Worm (Caenorhabditis elegans) whole organism, L2 larva: Measurements from ENCODE around the gene twk-4.

ENCODE experiments used
- C34F6.9 ChIP-seq: fragments of 150-350 bp; optimal IDR thresholded peaks from 2 replicates; lab custom pipeline; 2014; ENCODE audit warnings: missing biosample characterization, missing genetic modification characterization
- F13H6.1 ChIP-seq: sonication (generic microtip); optimal IDR thresholded peaks from 2 replicates; lab custom pipeline; 2016; ENCODE audit warnings: missing genetic modification characterization, missing compliant biosample characterization
- R02D3.7 ChIP-seq: fragments of 150-350 bp; optimal IDR thresholded peaks from 2 replicates; lab custom pipeline; 2014; ENCODE audit warnings: missing biosample characterization, missing genetic modification characterization
- Y55F3AM.14 ChIP-seq: fragments of 200-800 bp; sonication (Bioruptor generic); optimal IDR thresholded peaks from 2 replicates; lab custom pipeline; 2018; ENCODE audit warnings: mild to moderate bottlenecking, missing genetic modification characterization, missing compliant biosample characterization
- ZK546.5 ChIP-seq: sonication (generic microtip); optimal IDR thresholded peaks from 2 replicates; lab custom pipeline; 2017; ENCODE audit warnings: missing biosample characterization, missing genetic modification characterization
- alr-1 ChIP-seq: fragments of 150-350 bp; optimal IDR thresholded peaks from 2 replicates; lab custom pipeline; 2014; ENCODE audit warnings: missing biosample characterization, missing genetic modification characterization
- aly-2 ChIP-seq: fragments of 150-350 bp; optimal IDR thresholded peaks from 2 replicates; lab custom pipeline; 2014; ENCODE audit warnings: missing biosample characterization, missing genetic modification characterization
- ama-1 ChIP-seq: fragments of 150-350 bp; optimal IDR thresholded peaks from 2 replicates; lab custom pipeline; 2018; ENCODE audit warnings: inconsistent platforms
- blmp-1 ChIP-seq: sonication (generic microtip); optimal IDR thresholded peaks from 2 replicates; lab custom pipeline; 2017; ENCODE audit warnings: missing genetic modification characterization, mild to moderate bottlenecking, missing compliant biosample characterization, antibody characterized with exemption, moderate library complexity; ENCODE audit not compliant: insufficient read depth
- ceh-16 ChIP-seq: fragments of 150-350 bp; optimal IDR thresholded peaks from 2 replicates; lab custom pipeline; 2014; ENCODE audit warnings: missing biosample characterization, missing genetic modification characterization
- ceh-82 ChIP-seq: fragments of 150-350 bp; optimal IDR thresholded peaks from 2 replicates; lab custom pipeline; 2014; ENCODE audit warnings: missing biosample characterization, missing genetic modification characterization
- crh-2 ChIP-seq: sonication (generic microtip); optimal IDR thresholded peaks from 2 replicates; lab custom pipeline; 2017; ENCODE audit warnings: missing biosample characterization, missing genetic modification characterization
- dmd-4 ChIP-seq: sonication (generic microtip); optimal IDR thresholded peaks from 2 replicates; lab custom pipeline; 2017; ENCODE audit warnings: missing biosample characterization, missing genetic modification characterization
- egl-27 ChIP-seq: sonication (generic microtip); optimal IDR thresholded peaks from 3 replicates; lab custom pipeline; 2017; ENCODE audit warnings: missing biosample characterization, missing genetic modification reagents, missing genetic modification characterization
- elt-1 ChIP-seq: fragments of 150-350 bp; optimal IDR thresholded peaks from 2 replicates; lab custom pipeline; 2014; ENCODE audit warnings: missing biosample characterization, missing genetic modification characterization
- elt-3 ChIP-seq: sonication (generic microtip); optimal IDR thresholded peaks from 2 replicates; lab custom pipeline; 2017; ENCODE audit warnings: missing biosample characterization, missing genetic modification characterization
- fos-1 ChIP-seq: fragments of 150-350 bp; optimal IDR thresholded peaks from 2 replicates; lab custom pipeline; 2014; ENCODE audit warnings: missing biosample characterization, missing genetic modification characterization
- gmeb-1 ChIP-seq: fragments of 150-350 bp; optimal IDR thresholded peaks from 2 replicates; lab custom pipeline; 2014; ENCODE audit warnings: missing biosample characterization, missing genetic modification characterization
- lin-11 ChIP-seq: fragments of 150-350 bp; sonication (generic microtip); optimal IDR thresholded peaks from 2 replicates; lab custom pipeline; 2014; ENCODE audit warnings: missing biosample characterization, missing genetic modification characterization, inconsistent platforms, mixed read lengths
- lin-13 ChIP-seq: fragments of 150-350 bp; optimal IDR thresholded peaks from 2 replicates; lab custom pipeline; 2014; ENCODE audit warnings: missing biosample characterization, missing genetic modification reagents, missing genetic modification characterization
- lin-39 ChIP-seq: fragments of 150-350 bp; optimal IDR thresholded peaks from 2 replicates; lab custom pipeline; 2014; ENCODE audit warnings: missing biosample characterization, missing genetic modification reagents, missing genetic modification characterization
- lsy-2 ChIP-seq, 2 experiments: fragments of 150-350 bp in 1 of 2; sonication (generic microtip) in 1 of 2; optimal IDR thresholded peaks; 2 replicates each; lab custom pipeline; 2014 to 2017; ENCODE audit warnings: missing biosample characterization in 2 of 2, missing genetic modification characterization in 2 of 2
- mab-5 ChIP-seq: fragments of 150-350 bp; optimal IDR thresholded peaks from 2 replicates; lab custom pipeline; 2014; ENCODE audit warnings: missing biosample characterization, missing genetic modification characterization
- mbf-1 ChIP-seq: sonication (generic microtip); optimal IDR thresholded peaks from 2 replicates; lab custom pipeline; 2017; ENCODE audit warnings: missing biosample characterization, missing genetic modification characterization
- mdl-1 ChIP-seq, 2 experiments: fragments of 150-350 bp in 1 of 2; sonication (generic microtip) in 1 of 2; optimal IDR thresholded peaks; 2 replicates each; lab custom pipeline; 2017; ENCODE audit warnings: missing biosample characterization in 2 of 2, missing genetic modification characterization in 2 of 2
- nhr-10 ChIP-seq: sonication (generic microtip); optimal IDR thresholded peaks from 2 replicates; lab custom pipeline; 2017; ENCODE audit warnings: missing biosample characterization, missing genetic modification characterization
- nhr-11 ChIP-seq: fragments of 150-350 bp; optimal IDR thresholded peaks from 2 replicates; lab custom pipeline; 2014; ENCODE audit warnings: missing biosample characterization, missing genetic modification characterization
- nhr-12 ChIP-seq: fragments of 150-350 bp; optimal IDR thresholded peaks from 2 replicates; lab custom pipeline; 2014; ENCODE audit warnings: missing biosample characterization, missing genetic modification characterization
- nhr-129 ChIP-seq: fragments of 150-350 bp; optimal IDR thresholded peaks from 2 replicates; lab custom pipeline; 2014; ENCODE audit warnings: missing biosample characterization, missing genetic modification characterization
- nhr-21 ChIP-seq: fragments of 150-350 bp; optimal IDR thresholded peaks from 2 replicates; lab custom pipeline; 2014; ENCODE audit warnings: missing biosample characterization, missing genetic modification characterization
- nhr-23 ChIP-seq: fragments of 150-350 bp; optimal IDR thresholded peaks from 2 replicates; lab custom pipeline; 2014; ENCODE audit warnings: missing biosample characterization, missing genetic modification reagents, missing genetic modification characterization
- nhr-237 ChIP-seq: fragments of 150-350 bp; optimal IDR thresholded peaks from 2 replicates; lab custom pipeline; 2014; ENCODE audit warnings: missing biosample characterization, missing genetic modification characterization
- nhr-25 ChIP-seq: fragments of 150-350 bp; sonication (generic microtip); optimal IDR thresholded peaks from 3 replicates; lab custom pipeline; 2014; ENCODE audit warnings: missing biosample characterization, missing genetic modification characterization
- nhr-6 ChIP-seq: fragments of 150-350 bp; optimal IDR thresholded peaks from 2 replicates; lab custom pipeline; 2014; ENCODE audit warnings: missing biosample characterization, missing genetic modification characterization
- nhr-77 ChIP-seq: fragments of 150-350 bp; optimal IDR thresholded peaks from 2 replicates; lab custom pipeline; 2014; ENCODE audit warnings: missing biosample characterization, missing genetic modification characterization
- peb-1 ChIP-seq: fragments of 150-350 bp; optimal IDR thresholded peaks from 2 replicates; lab custom pipeline; 2014; ENCODE audit warnings: missing biosample characterization, missing genetic modification characterization
- sem-4 ChIP-seq: fragments of 150-350 bp; optimal IDR thresholded peaks from 2 replicates; lab custom pipeline; 2014; ENCODE audit warnings: missing biosample characterization, missing genetic modification reagents, missing genetic modification characterization
- skn-1 ChIP-seq: sonication (generic microtip); optimal IDR thresholded peaks from 2 replicates; lab custom pipeline; 2017; ENCODE audit warnings: missing biosample characterization, missing genetic modification characterization
- sma-3 ChIP-seq: sonication (generic microtip); optimal IDR thresholded peaks from 2 replicates; lab custom pipeline; 2016; ENCODE audit warnings: missing genetic modification reagents, missing genetic modification characterization, missing compliant biosample characterization
- sma-9 ChIP-seq, 2 experiments: fragments of 150-350 bp in 1 of 2; sonication (generic microtip) in 1 of 2; optimal IDR thresholded peaks; 2 replicates each; lab custom pipeline; 2014 to 2016; ENCODE audit warnings: missing genetic modification characterization in 2 of 2, mild to moderate bottlenecking in 1 of 2, missing biosample characterization in 1 of 2, missing compliant biosample characterization in 1 of 2, missing genetic modification reagents in 1 of 2, moderate library complexity in 1 of 2
- snpc-4 ChIP-seq: fragments of 150-350 bp; optimal IDR thresholded peaks from 2 replicates; lab custom pipeline; 2014; ENCODE audit warnings: missing biosample characterization, missing genetic modification characterization
- unc-39 ChIP-seq: fragments of 150-350 bp; optimal IDR thresholded peaks from 2 replicates; lab custom pipeline; 2014; ENCODE audit warnings: missing biosample characterization, missing genetic modification characterization
- unc-55 ChIP-seq: fragments of 150-350 bp; sonication (generic microtip); optimal IDR thresholded peaks from 3 replicates; lab custom pipeline; 2014; ENCODE audit warnings: missing biosample characterization, missing genetic modification reagents, missing genetic modification characterization
- unc-62 ChIP-seq: fragments of 150-350 bp; optimal IDR thresholded peaks from 2 replicates; lab custom pipeline; 2014; ENCODE audit warnings: missing biosample characterization, missing genetic modification reagents, missing genetic modification characterization
- zag-1 ChIP-seq: fragments of 150-350 bp; optimal IDR thresholded peaks from 2 replicates; lab custom pipeline; 2014; ENCODE audit warnings: missing biosample characterization, missing genetic modification characterization
- ztf-1 ChIP-seq: fragments of 200-800 bp; sonication (Bioruptor generic); conservative IDR thresholded peaks from 2 replicates; pipeline ENCODE4 v1.3.6; 2022; ENCODE audit warnings: missing genetic modification characterization, missing compliant biosample characterization
- ztf-11 ChIP-seq: sonication (generic microtip); optimal IDR thresholded peaks from 2 replicates; lab custom pipeline; 2017; ENCODE audit warnings: missing biosample characterization, missing genetic modification characterization
- ztf-4 ChIP-seq: fragments of 150-350 bp; optimal IDR thresholded peaks from 2 replicates; lab custom pipeline; 2014; ENCODE audit warnings: missing biosample characterization, missing genetic modification characterization

twk-4 gene

ce11 chrII:9194195-9194594 lies at the start of gene twk-4:
Gene twk-4 (minus strand): TSS chrII:9194295.
- TF ChIP-seq ceh-82 (tag; lab: Kevin White, UChicago): no peak
- TF ChIP-seq nhr-25 (tag; lab: Kevin White, UChicago): no peak
- no peak for TF ChIP-seq crh-2 (tag; lab: Kevin White, UChicago)
- no peak for TF ChIP-seq elt-1
- TF ChIP-seq ama-1 (lab: Kevin White, UChicago): no peak
- TF ChIP-seq dmd-4 (tag; lab: Kevin White, UChicago): no peak
- no peak for TF ChIP-seq egl-27 (tag; lab: Kevin White, UChicago)
- no peak for TF ChIP-seq sma-9 (GFP tag; optimal IDR thresholded peaks at IDR 0.05; lab: Kevin White, UChicago)
- TF ChIP-seq sma-9 (tag; optimal IDR thresholded peaks at IDR 0.05; lab: Kevin White, UChicago): no peak
- TF ChIP-seq ZK546.5 (tag; lab: Kevin White, UChicago): no peak
- no peak for TF ChIP-seq nhr-10 (tag; lab: Kevin White, UChicago)
- TF ChIP-seq mbf-1 (tag; lab: Kevin White, UChicago): no peak
- TF ChIP-seq, all 48 proteins: peak for 0

ce11 chrII:9242804-9243203 lies 48.7 kb upstream of the twk-4 start:
- no peak for TF ChIP-seq elt-3 (tag; lab: Kevin White, UChicago)
- peak; percentile 65 for TF ChIP-seq crh-2 (tag; lab: Kevin White, UChicago)
- TF ChIP-seq ceh-82 (tag; lab: Kevin White, UChicago): no peak
- TF ChIP-seq peb-1 (tag; lab: Kevin White, UChicago): no peak
- TF ChIP-seq dmd-4 (tag; lab: Kevin White, UChicago): no peak
- no peak for TF ChIP-seq F13H6.1
- TF ChIP-seq aly-2 (tag; lab: Kevin White, UChicago): no peak
- TF ChIP-seq snpc-4 (tag; lab: Kevin White, UChicago): peak; percentile 5
- TF ChIP-seq sem-4 (tag; lab: Kevin White, UChicago): peak; percentile 30
- no peak for TF ChIP-seq ztf-4 (tag; lab: Kevin White, UChicago)
- TF ChIP-seq ztf-1 (GFP tag; lab: Robert Waterston, UW): no peak
- TF ChIP-seq ZK546.5 (tag; lab: Kevin White, UChicago): no peak
- TF ChIP-seq elt-1: no peak
- TF ChIP-seq nhr-10 (tag; lab: Kevin White, UChicago): no peak
- no peak for TF ChIP-seq nhr-77 (tag; lab: Kevin White, UChicago)
- TF ChIP-seq fos-1: peak; percentile 5
- no peak for TF ChIP-seq ceh-16
- TF ChIP-seq nhr-12: no peak
- no peak for TF ChIP-seq zag-1
- TF ChIP-seq blmp-1 (tag; lab: Kevin White, UChicago): no peak
- TF ChIP-seq unc-62: no peak
- no peak for TF ChIP-seq mdl-1 (tag; optimal IDR thresholded peaks at IDR 0.05; lab: Kevin White, UChicago)
- no peak for TF ChIP-seq nhr-6
- TF ChIP-seq nhr-129: peak; percentile 59
- peak; percentile 46 for TF ChIP-seq nhr-25 (tag; lab: Kevin White, UChicago)
- TF ChIP-seq gmeb-1 (tag; lab: Kevin White, UChicago): peak; percentile 84
- TF ChIP-seq nhr-21 (tag; lab: Kevin White, UChicago): peak; percentile 31
- TF ChIP-seq Y55F3AM.14 (GFP tag; lab: Kevin White, UChicago): no peak
- TF ChIP-seq egl-27 (tag; lab: Kevin White, UChicago): no peak
- no peak for TF ChIP-seq alr-1 (tag; lab: Kevin White, UChicago)
- no peak for TF ChIP-seq lin-11 (tag; lab: Kevin White, UChicago)
- TF ChIP-seq lin-39 (tag; lab: Kevin White, UChicago): no peak
- no peak for TF ChIP-seq nhr-11 (tag; lab: Kevin White, UChicago)
- peak; percentile 91 for TF ChIP-seq R02D3.7
- TF ChIP-seq mab-5: peak; percentile 32
- TF ChIP-seq lin-13 (GFP tag; lab: Kevin White, UChicago): peak; percentile 35
- no peak for TF ChIP-seq unc-55 (GFP tag; lab: Kevin White, UChicago)
- no peak for TF ChIP-seq skn-1
- TF ChIP-seq nhr-23: no peak
- TF ChIP-seq sma-3: no peak
- TF ChIP-seq lsy-2 (tag; optimal IDR thresholded peaks at IDR 0.05; lab: Kevin White, UChicago): peak in 1 of 2 experiments; percentile 78
- TF ChIP-seq ztf-11 (tag; lab: Kevin White, UChicago): no peak
- no peak for TF ChIP-seq sma-9 (GFP tag; optimal IDR thresholded peaks at IDR 0.05; lab: Kevin White, UChicago)
- TF ChIP-seq sma-9 (tag; optimal IDR thresholded peaks at IDR 0.05; lab: Kevin White, UChicago): no peak
- no peak for TF ChIP-seq unc-39 (tag; lab: Kevin White, UChicago)
- TF ChIP-seq ama-1 (lab: Kevin White, UChicago): peak; percentile 9
- no peak for TF ChIP-seq nhr-237 (tag; lab: Kevin White, UChicago)
- peak; percentile 63 for TF ChIP-seq C34F6.9 (tag; lab: Kevin White, UChicago)
- no peak for TF ChIP-seq mbf-1 (tag; lab: Kevin White, UChicago)
